Worm (Caenorhabditis elegans): ENCODE measurements around the gene C13A2.10.

Gene C13A2.10

ce11 chrV:7258965-7259364 lies 15.9 kb downstream of the C13A2.10 start, which contains the start of gene C13A2.12:
Gene C13A2.12 (plus strand): TSS chrV:7259265.
- no peak for TF ChIP-seq pha-2 (tag; optimal IDR thresholded peaks at IDR 0.05)
- no peak for TF ChIP-seq hlh-8 (tag; optimal IDR thresholded peaks at IDR 0.05)

ce11 chrV:7255095-7255494 lies 19.8 kb downstream of the C13A2.10 start, which contains the start of gene C05C8.8:
Gene C05C8.8 (minus strand): TSS chrV:7255195.
- no peak for TF ChIP-seq ceh-22 (tag; optimal IDR thresholded peaks at IDR 0.05)
- TF ChIP-seq odd-2 (tag; optimal IDR thresholded peaks at IDR 0.05), result no peak
- no peak for TF ChIP-seq ceh-18 (tag; optimal IDR thresholded peaks at IDR 0.05)
- TF ChIP-seq pha-4 (tag; optimal IDR thresholded peaks at IDR 0.05), result no peak
- TF ChIP-seq hlh-13 (GFP tag; optimal IDR thresholded peaks at IDR 0.05), result no peak
- no peak for TF ChIP-seq pros-1 (tag; optimal IDR thresholded peaks at IDR 0.05)
- no peak for TF ChIP-seq fax-1 (tag; optimal IDR thresholded peaks at IDR 0.05)
- TF ChIP-seq ceh-14 (tag; optimal IDR thresholded peaks at IDR 0.05), result no peak
- no peak for TF ChIP-seq Y22D7AL.16 (tag; optimal IDR thresholded peaks at IDR 0.05)
- TF ChIP-seq che-1 (tag; optimal IDR thresholded peaks at IDR 0.05), result no peak
- TF ChIP-seq madf-2 (tag; optimal IDR thresholded peaks at IDR 0.05), result no peak
- no peak for TF ChIP-seq hlh-15 (tag; optimal IDR thresholded peaks at IDR 0.05)
- TF ChIP-seq ref-2 (tag; optimal IDR thresholded peaks at IDR 0.05), result no peak

ce11 chrV:7248227-7248953 lies 26.5 kb downstream of the C13A2.10 start:
- TF ChIP-seq ceh-30 (tag; optimal IDR thresholded peaks at IDR 0.05) (no peak), ceh-19 (GFP tag; optimal IDR thresholded peaks at IDR 0.05) (no peak), F13H6.1 (tag; optimal IDR thresholded peaks at IDR 0.05) (no peak), sdc-2 (tag; optimal IDR thresholded peaks at IDR 0.05) (no peak), che-1 (tag; optimal IDR thresholded peaks at IDR 0.05) (no peak), ceh-14 (tag; optimal IDR thresholded peaks at IDR 0.05) (no peak), pha-2 (tag; optimal IDR thresholded peaks at IDR 0.05) (no peak), T23F11.4 (GFP tag; optimal IDR thresholded peaks at IDR 0.05) (no peak), nhr-232 (tag; optimal IDR thresholded peaks at IDR 0.05) (no peak), ahr-1 (tag; optimal IDR thresholded peaks at IDR 0.05) (no peak), ceh-2 (tag; optimal IDR thresholded peaks at IDR 0.05) (no peak), unc-3 (GFP tag; conservative IDR thresholded peaks at IDR 0.05) (no peak), unc-3 (tag; optimal IDR thresholded peaks at IDR 0.05) (no peak), sox-2 (GFP tag; IDR thresholded peaks at IDR 0.05) (no peak), pat-9 (tag; optimal IDR thresholded peaks at IDR 0.05) (no peak), lim-6 (tag; optimal IDR thresholded peaks at IDR 0.05) (no peak), pax-1 (tag; optimal IDR thresholded peaks at IDR 0.05) (no peak), mec-3 (tag; optimal IDR thresholded peaks at IDR 0.05; ENCODE audit: borderline replicate concordance) (no peak), lin-11 (tag; optimal IDR thresholded peaks at IDR 0.05) (no peak), pqm-1 (tag; optimal IDR thresholded peaks at IDR 0.05) (no peak)

DNA sequence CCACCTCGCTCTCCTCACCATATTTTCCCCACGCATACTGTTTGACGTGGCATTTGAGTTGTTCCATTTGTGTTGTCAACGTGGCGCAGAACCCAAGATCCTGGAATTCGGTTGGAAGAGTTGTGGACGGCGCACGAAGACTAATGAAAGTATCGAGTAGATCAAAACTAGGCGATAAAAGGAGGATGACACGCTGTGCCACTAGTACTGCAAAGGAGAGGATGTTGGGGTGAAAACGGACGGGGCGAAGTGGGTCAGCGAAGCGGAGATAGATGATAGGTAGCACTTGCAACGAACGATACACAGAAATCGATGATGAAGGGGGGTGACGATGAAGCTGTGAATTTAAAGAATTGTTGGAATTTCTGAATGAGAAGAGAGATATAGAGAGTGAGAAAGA lies 27.9 kb downstream of the C13A2.10 start, which contains the start of gene C05C8.7:
C05C8.7 (minus strand) TSS at position 100 of the 400 bp plus-strand sequence.
- TF ChIP-seq fax-1 (tag; optimal IDR thresholded peaks at IDR 0.05), result no peak
- no peak for TF ChIP-seq lim-6 (tag; optimal IDR thresholded peaks at IDR 0.05)

- TF ChIP-seq rnt-1 (tag; optimal IDR thresholded peaks at IDR 0.05), result no peak
- TF ChIP-seq sox-2 (GFP tag; IDR thresholded peaks at IDR 0.05), result no peak
- no peak for TF ChIP-seq eyg-1 (tag; optimal IDR thresholded peaks at IDR 0.05)
- no peak for TF ChIP-seq unc-86 (tag; optimal IDR thresholded peaks at IDR 0.05)
- TF ChIP-seq pros-1 (tag; optimal IDR thresholded peaks at IDR 0.05), result no peak
Observed at ce11 chrV:7239471-7239870, 35.4 kb downstream of the C13A2.10 start, which contains the start of gene C05C8.1. Gene C05C8.1 (plus strand): TSS chrV:7239771.
